Worm (Caenorhabditis elegans): ENCODE measurements around the gene C17G1.14.

C17G1.14 gene

DNA sequence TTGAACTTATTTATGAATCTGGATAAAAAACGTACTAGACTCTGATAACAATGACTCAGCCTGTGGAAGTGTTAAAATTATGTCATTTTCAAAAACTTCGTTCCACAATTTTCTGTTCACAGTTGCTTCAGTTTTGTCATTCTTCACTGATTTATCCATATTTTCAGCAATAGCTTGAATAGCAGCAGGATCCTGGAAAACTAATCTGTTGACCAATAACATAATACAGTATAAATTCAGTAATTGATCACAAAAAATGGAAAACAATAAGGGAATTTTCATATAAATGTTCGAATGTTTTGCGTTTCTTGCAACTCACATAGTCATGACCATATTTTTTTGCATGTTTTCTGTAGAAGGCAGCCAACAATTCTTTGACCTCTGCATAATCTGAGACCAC is 9.9 kb downstream of the C17G1.14 start:
- TF ChIP-seq lsy-2 (tag; optimal IDR thresholded peaks at IDR 0.05) = no peak
- TF ChIP-seq ces-1 (GFP tag; optimal IDR thresholded peaks at IDR 0.05) = no peak
- no peak for TF ChIP-seq mab-5 (tag; optimal IDR thresholded peaks at IDR 0.05)
- TF ChIP-seq cnd-1 (tag; optimal IDR thresholded peaks at IDR 0.05) = no peak
- no peak for TF ChIP-seq unc-62 (GFP tag; optimal IDR thresholded peaks at IDR 0.05)
- TF ChIP-seq ham-2 (GFP tag; optimal IDR thresholded peaks at IDR 0.05) = no peak
- no peak for TF ChIP-seq nhr-237 (tag; optimal IDR thresholded peaks at IDR 0.05)
- no peak for TF ChIP-seq bed-3 (GFP tag; optimal IDR thresholded peaks at IDR 0.05)
- TF ChIP-seq ceh-39 (tag; optimal IDR thresholded peaks at IDR 0.05) = no peak
- TF ChIP-seq unc-39 (tag; optimal IDR thresholded peaks at IDR 0.05) = no peak
- no peak for TF ChIP-seq ztf-11 (tag; optimal IDR thresholded peaks at IDR 0.05)
- TF ChIP-seq ceh-43 (GFP tag; optimal IDR thresholded peaks at IDR 0.05) = no peak
- no peak for TF ChIP-seq ceh-83 (GFP tag; optimal IDR thresholded peaks at IDR 0.05)
- TF ChIP-seq blmp-1 (tag; optimal IDR thresholded peaks at IDR 0.05) = no peak
- no peak for TF ChIP-seq sptf-1 (tag; optimal IDR thresholded peaks at IDR 0.05)
- TF ChIP-seq nhr-28 (tag; optimal IDR thresholded peaks at IDR 0.05) = no peak
- no peak for TF ChIP-seq hlh-1 (tag; optimal IDR thresholded peaks at IDR 0.05)
- TF ChIP-seq elt-3 (tag; optimal IDR thresholded peaks at IDR 0.05) = no peak
- no peak for TF ChIP-seq nhr-76 (tag; optimal IDR thresholded peaks at IDR 0.05)
- TF ChIP-seq tbx-8 (GFP tag; optimal IDR thresholded peaks at IDR 0.05) = no peak

DNA sequence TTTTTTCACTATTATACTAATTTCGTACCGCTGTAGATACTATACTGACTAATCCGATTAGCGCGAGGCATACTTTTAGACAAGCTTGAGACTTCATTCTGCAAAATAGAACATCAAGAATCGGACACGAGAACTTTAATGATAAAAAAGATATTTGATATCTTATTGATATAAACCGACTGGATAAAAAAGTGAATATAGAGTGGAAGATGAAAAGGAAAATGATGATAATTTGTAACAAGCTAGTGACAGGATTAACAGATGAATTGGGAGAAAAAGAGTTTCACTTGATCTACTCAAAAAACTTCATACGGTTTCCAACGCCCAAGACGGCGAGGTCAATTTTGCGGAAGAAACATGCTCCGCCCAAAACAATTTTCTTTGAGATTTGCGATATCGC is 10.3 kb downstream of the C17G1.14 start, which contains the start of gene nas-37:
Gene nas-37 (minus strand): TSS at position 101 of the 400 bp plus-strand sequence.
- TF ChIP-seq nhr-12 (tag; optimal IDR thresholded peaks at IDR 0.05) (no peak), sem-2 (GFP tag; optimal IDR thresholded peaks at IDR 0.05) (no peak), drap-1 (GFP tag; optimal IDR thresholded peaks at IDR 0.05) (no peak), mep-1 (tag; optimal IDR thresholded peaks at IDR 0.05) (no peak), tbx-8 (GFP tag; optimal IDR thresholded peaks at IDR 0.05) (no peak), nhr-2 (tag; optimal IDR thresholded peaks at IDR 0.05) (no peak), flh-1 (GFP tag; optimal IDR thresholded peaks at IDR 0.05) (no peak), zip-8 (tag; optimal IDR thresholded peaks at IDR 0.05) (no peak), pha-4 (tag; optimal IDR thresholded peaks at IDR 0.05) (no peak), lsy-2 (tag; optimal IDR thresholded peaks at IDR 0.05) (no peak), hlh-1 (tag; optimal IDR thresholded peaks at IDR 0.05) (no peak), elt-3 (tag; optimal IDR thresholded peaks at IDR 0.05) (no peak), ces-1 (GFP tag; optimal IDR thresholded peaks at IDR 0.05) (no peak), bed-3 (GFP tag; optimal IDR thresholded peaks at IDR 0.05) (no peak), sptf-1 (tag; optimal IDR thresholded peaks at IDR 0.05) (no peak), ham-2 (GFP tag; optimal IDR thresholded peaks at IDR 0.05) (no peak), elt-1 (tag; optimal IDR thresholded peaks at IDR 0.05; ENCODE audit: borderline replicate concordance, insufficient read depth) (no peak), unc-62 (GFP tag; optimal IDR thresholded peaks at IDR 0.05) (no peak), lin-32 (GFP tag; optimal IDR thresholded peaks at IDR 0.05) (no peak)

DNA sequence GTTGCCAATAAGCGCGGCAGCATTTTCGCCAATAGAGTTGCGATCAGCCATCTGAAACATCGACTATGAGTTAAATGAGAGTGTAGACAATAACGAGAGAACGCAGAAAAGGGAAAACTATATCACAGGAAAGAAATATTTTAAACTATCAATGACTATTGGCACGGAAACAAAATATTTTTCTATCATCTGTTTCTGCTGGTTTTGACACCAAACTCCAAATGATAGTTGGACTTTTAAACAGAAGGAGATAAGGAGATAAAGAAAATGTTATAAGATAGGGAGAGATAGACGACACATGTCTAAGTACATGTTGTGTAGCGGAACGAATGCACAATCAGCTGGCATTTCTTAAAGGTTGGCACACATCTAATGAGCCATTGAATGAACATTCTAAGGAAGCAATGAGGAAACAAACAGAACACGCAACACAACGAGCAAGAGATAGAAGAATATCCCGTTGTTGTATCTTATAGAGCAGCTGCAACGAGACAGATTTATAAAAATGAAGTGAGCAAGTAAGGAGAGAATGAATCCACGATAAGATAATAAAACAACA is 15.9 kb downstream of the C17G1.14 start, which contains the start of gene cysl-1:
Gene cysl-1 (minus strand): TSS at position 51 of the 559 bp plus-strand sequence.
- TF ChIP-seq unc-62 (GFP tag; optimal IDR thresholded peaks at IDR 0.05) (peak; percentile 42), sptf-1 (tag; optimal IDR thresholded peaks at IDR 0.05) (no peak), nhr-12 (tag; optimal IDR thresholded peaks at IDR 0.05) (no peak), unc-120 (tag; optimal IDR thresholded peaks at IDR 0.05; ENCODE audit: poor library complexity, severe bottlenecking) (peak; percentile 51), hlh-1 (tag; optimal IDR thresholded peaks at IDR 0.05) (peak; percentile 85), drap-1 (GFP tag; optimal IDR thresholded peaks at IDR 0.05) (no peak), flh-1 (GFP tag; optimal IDR thresholded peaks at IDR 0.05) (no peak)

DNA sequence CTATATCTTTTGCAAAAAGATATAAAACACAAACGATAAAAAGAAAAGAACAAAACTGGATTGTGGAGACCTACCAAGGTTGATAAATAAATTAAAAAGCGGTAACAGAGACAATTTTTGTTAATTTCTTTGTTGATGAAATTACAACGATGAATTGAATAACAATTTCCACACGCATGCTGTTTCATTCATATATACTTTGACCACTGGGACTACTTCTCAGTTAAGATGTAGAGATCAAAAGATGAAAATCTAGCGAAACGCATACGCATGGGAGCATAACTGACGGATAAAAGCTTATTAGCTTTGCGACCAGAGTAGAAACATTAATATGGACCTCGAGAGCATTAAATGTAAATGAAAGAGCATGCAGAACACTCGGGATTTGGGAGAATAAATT is 17.4 kb downstream of the C17G1.14 start:
- TF ChIP-seq ces-1 (GFP tag; optimal IDR thresholded peaks at IDR 0.05) = peak; percentile 66
- no peak for TF ChIP-seq mls-2 (tag; optimal IDR thresholded peaks at IDR 0.05)

DNA sequence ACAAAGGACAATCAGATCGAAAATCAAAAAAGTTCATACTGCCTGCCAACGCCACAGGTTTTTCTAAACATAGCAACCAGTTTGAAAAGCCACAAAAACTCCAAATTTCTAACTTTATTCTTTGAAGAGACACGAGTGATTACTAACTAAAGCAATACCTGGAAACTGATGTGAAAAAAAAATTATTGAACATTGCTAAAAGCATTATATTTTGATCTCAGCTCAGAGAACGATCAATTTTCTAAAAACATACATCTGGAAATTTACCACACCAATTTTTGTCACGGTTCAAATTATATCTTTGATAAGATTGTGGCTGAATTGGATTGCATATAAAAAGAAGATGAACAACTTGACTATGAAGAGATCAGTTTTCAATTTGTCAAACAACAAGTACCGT is 18.8 kb downstream of the C17G1.14 start:
- TF ChIP-seq M03D4.4 (tag; optimal IDR thresholded peaks at IDR 0.05) = no peak
- no peak for TF ChIP-seq ces-1 (GFP tag; optimal IDR thresholded peaks at IDR 0.05)
- no peak for TF ChIP-seq nhr-76 (tag; optimal IDR thresholded peaks at IDR 0.05)
- no peak for TF ChIP-seq flh-1 (GFP tag; optimal IDR thresholded peaks at IDR 0.05)
- TF ChIP-seq lin-13 (tag; optimal IDR thresholded peaks at IDR 0.05) = no peak
- no peak for TF ChIP-seq ceh-83 (GFP tag; optimal IDR thresholded peaks at IDR 0.05)
- no peak for TF ChIP-seq tbx-8 (GFP tag; optimal IDR thresholded peaks at IDR 0.05)
